Worm (Caenorhabditis elegans) whole organism, young adult: ENCODE measurements around the gene Y68A4A.13.

Experiments used
- D2030.7 ChIP-seq: fragments of 200-800 bp; sonication (Bioruptor generic); IDR thresholded peaks from 2 replicates; pipeline ENCODE4 v1.3.6; 2022; ENCODE audit warnings: missing genetic modification reagents, missing genetic modification characterization, missing compliant biosample characterization
- F49E8.2 ChIP-seq: sonication (generic microtip); optimal IDR thresholded peaks from 3 replicates; lab custom pipeline; 2017; ENCODE audit warnings: missing genetic modification characterization, mild to moderate bottlenecking, missing compliant biosample characterization, antibody characterized with exemption, moderate library complexity; ENCODE audit not compliant: insufficient read depth
- attf-5 ChIP-seq: fragments of 200-800 bp; sonication (Bioruptor generic); optimal IDR thresholded peaks from 2 replicates; lab custom pipeline; 2018; ENCODE audit warnings: mild to moderate bottlenecking, missing genetic modification characterization, missing compliant biosample characterization
- ceh-27 ChIP-seq: fragments of 200-800 bp; sonication (Bioruptor generic); optimal IDR thresholded peaks from 2 replicates; lab custom pipeline; 2018; ENCODE audit warnings: mild to moderate bottlenecking, missing genetic modification characterization, moderate library complexity, missing compliant biosample characterization
- chd-7 ChIP-seq: sonication (generic microtip); optimal IDR thresholded peaks from 2 replicates; lab custom pipeline; 2016; ENCODE audit warnings: mild to moderate bottlenecking, missing genetic modification characterization, moderate library complexity, missing compliant biosample characterization
- efl-1 ChIP-seq: fragments of 150-350 bp; optimal IDR thresholded peaks from 2 replicates; lab custom pipeline; 2014; ENCODE audit warnings: missing biosample characterization, missing genetic modification reagents, missing genetic modification characterization
- egrh-3 ChIP-seq: fragments of 200-800 bp; sonication (Bioruptor generic); IDR thresholded peaks from 2 replicates; pipeline ENCODE4 v1.3.6; 2022; ENCODE audit warnings: missing genetic modification reagents, missing genetic modification characterization, missing compliant biosample characterization
- lir-1 ChIP-seq: fragments of 200-800 bp; sonication (Bioruptor generic); conservative IDR thresholded peaks from 2 replicates; pipeline ENCODE4 v1.3.6; 2022; ENCODE audit warnings: missing genetic modification reagents, missing genetic modification characterization, missing compliant biosample characterization
- nfya-1 ChIP-seq: sonication (generic microtip); optimal IDR thresholded peaks from 2 replicates; lab custom pipeline; 2017; ENCODE audit warnings: antibody characterized with exemption, missing compliant biosample characterization, missing genetic modification characterization, borderline replicate concordance; ENCODE audit not compliant: insufficient read depth
- pha-4 ChIP-seq: fragments of 150-350 bp; sonication (generic microtip); optimal IDR thresholded peaks from 2 replicates; lab custom pipeline; 2014; ENCODE audit warnings: missing biosample characterization, missing genetic modification reagents, missing genetic modification characterization
- sdz-38 ChIP-seq: sonication (generic microtip); optimal IDR thresholded peaks from 2 replicates; lab custom pipeline; 2016; ENCODE audit warnings: missing genotype, missing genetic modification characterization, missing compliant biosample characterization
- snpc-4 ChIP-seq, 5 experiments: fragments of 150-350 bp in 1 of 5; sonication (generic microtip) in 4 of 5; optimal IDR thresholded peaks; 2 replicates each; lab custom pipeline; 2014 to 2018; ENCODE audit warnings: missing genetic modification characterization in 5 of 5, missing biosample characterization in 3 of 5, antibody characterized with exemption in 2 of 5, mild to moderate bottlenecking in 2 of 5, missing compliant biosample characterization in 2 of 5, missing genotype in 2 of 5, moderate library complexity in 2 of 5, missing genetic modification reagents in 1 of 5

DNA sequence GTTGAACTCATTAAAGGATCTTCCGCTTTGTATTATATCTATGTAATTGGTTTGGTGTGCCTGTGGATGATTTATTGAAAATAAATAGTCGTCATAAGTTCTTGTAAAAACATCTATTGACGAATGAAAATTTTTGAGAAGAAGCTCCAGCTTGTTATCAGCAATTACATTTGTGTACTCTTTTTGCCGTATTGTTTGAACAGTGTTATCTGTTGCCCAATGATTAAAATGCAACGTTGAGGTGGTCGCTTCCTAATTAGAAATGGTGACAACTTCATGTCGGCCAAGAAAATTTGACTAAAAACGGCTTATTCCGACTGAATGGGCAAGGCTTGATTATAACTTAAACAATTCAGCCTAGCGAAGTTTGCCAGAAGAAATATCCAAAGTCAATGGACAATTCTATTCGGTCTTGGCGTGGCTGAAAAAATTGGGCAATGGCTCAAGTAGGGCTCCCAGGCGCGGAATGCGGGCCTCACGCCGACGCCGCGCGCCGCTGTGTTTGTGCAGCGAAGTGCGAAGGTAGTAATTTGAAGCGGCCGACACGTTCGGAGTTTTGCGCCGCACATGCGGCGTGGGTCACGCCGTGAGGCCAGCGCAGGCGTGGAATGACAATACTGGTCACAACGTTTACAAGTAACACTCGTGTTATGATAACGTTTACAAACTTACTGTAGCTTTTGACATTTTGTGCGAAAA is 32.8 kb upstream of the Y68A4A.13 start:
- TF ChIP-seq F49E8.2 (tag; lab: Kevin White, UChicago) (no peak), efl-1 (no peak), snpc-4 (GFP tag; optimal IDR thresholded peaks at IDR 0.05; lab: Kevin White, UChicago) (no peak), snpc-4 (tag; optimal IDR thresholded peaks at IDR 0.05; lab: Kevin White, UChicago) (no peak), pha-4 (tag; lab: Kevin White, UChicago) (no peak), ceh-27 (GFP tag; lab: Kevin White, UChicago) (no peak), egrh-3 (GFP tag; lab: Robert Waterston, UW) (no peak), chd-7 (tag; lab: Kevin White, UChicago) (no peak), lir-1 (GFP tag; lab: Robert Waterston, UW) (no peak), nfya-1 (tag; lab: Kevin White, UChicago) (no peak), sdz-38 (tag; lab: Kevin White, UChicago) (no peak), D2030.7 (GFP tag; lab: Robert Waterston, UW) (no peak), attf-5 (no peak)
